Worm (Caenorhabditis elegans): ENCODE measurements around the gene Y52D5A.2.

ce11 chrIV:5506642-5507041 lies 42.3 kb upstream of the Y52D5A.2 start:
- no peak for TF ChIP-seq unc-62 (GFP tag; optimal IDR thresholded peaks at IDR 0.05)
- TF ChIP-seq mdl-1 (tag; optimal IDR thresholded peaks at IDR 0.05) = no peak
- TF ChIP-seq nhr-129 (tag; optimal IDR thresholded peaks at IDR 0.05) = no peak
- TF ChIP-seq ama-1 (optimal IDR thresholded peaks at IDR 0.05) = no peak
- TF ChIP-seq lsy-2 (tag; optimal IDR thresholded peaks at IDR 0.05) = no peak
- TF ChIP-seq egl-27 (tag; optimal IDR thresholded peaks at IDR 0.05) = no peak
- no peak for TF ChIP-seq unc-39 (tag; optimal IDR thresholded peaks at IDR 0.05)
- TF ChIP-seq nhr-237 (tag; optimal IDR thresholded peaks at IDR 0.05) = no peak

Measured in whole organism, L2 larva.